Fruit fly (Drosophila melanogaster) whole organism, pupa: ENCODE measurements around the gene CG14017.

Experiments used
- CG10348 ChIP-seq: fragments of 200-800 bp; sonication (Bioruptor generic); IDR thresholded peaks from 2 replicates; pipeline ENCODE4 v1.3.6; 2022; ENCODE audit warnings: missing biosample characterization, missing genetic modification characterization
- CG12605 ChIP-seq: fragments of 200-800 bp; sonication (Bioruptor generic); IDR thresholded peaks from 2 replicates; pipeline ENCODE4 v1.3.6; 2022; ENCODE audit warnings: missing biosample characterization, missing genetic modification characterization
- CG13204 ChIP-seq: fragments of 200-800 bp; sonication (Bioruptor generic); optimal IDR thresholded peaks from 2 replicates; lab custom pipeline; 2018; ENCODE audit warnings: missing biosample characterization, mild to moderate bottlenecking, missing genetic modification characterization, moderate library complexity
- CG14655 ChIP-seq: fragments of 200-800 bp; sonication (Bioruptor generic); optimal IDR thresholded peaks from 3 replicates; lab custom pipeline; 2017; ENCODE audit warnings: mild to moderate bottlenecking, missing biosample characterization, missing genetic modification reagents, missing genetic modification characterization
- CG15710 ChIP-seq: fragments of 200-800 bp; sonication (Bioruptor generic); optimal IDR thresholded peaks from 2 replicates; lab custom pipeline; 2018; ENCODE audit warnings: missing biosample characterization, mild to moderate bottlenecking, missing genetic modification characterization, moderate library complexity
- CG17806 ChIP-seq: fragments of 200-800 bp; sonication (Bioruptor generic); optimal IDR thresholded peaks from 2 replicates; lab custom pipeline; 2018; ENCODE audit warnings: missing biosample characterization, mild to moderate bottlenecking, missing genetic modification characterization, moderate library complexity
- CG32121 ChIP-seq: fragments of 200-800 bp; sonication (Bioruptor generic); IDR thresholded peaks from 2 replicates; pipeline ENCODE4 v1.3.6; 2022; ENCODE audit warnings: missing biosample characterization, missing genetic modification characterization
- CG34367 ChIP-seq: fragments of 200-800 bp; sonication (Bioruptor generic); optimal IDR thresholded peaks from 2 replicates; lab custom pipeline; 2018; ENCODE audit warnings: missing biosample characterization, mild to moderate bottlenecking, missing genetic modification characterization
- CG4496 ChIP-seq: fragments of 200-800 bp; sonication (Bioruptor generic); IDR thresholded peaks from 3 replicates; pipeline ENCODE4 v1.3.6; 2022; ENCODE audit warnings: missing biosample characterization, missing genetic modification characterization
- CG8159 ChIP-seq: fragments of 200-800 bp; sonication (Bioruptor generic); optimal IDR thresholded peaks from 3 replicates; lab custom pipeline; 2018; ENCODE audit warnings: missing biosample characterization, mild to moderate bottlenecking, missing genetic modification characterization, moderate library complexity
- CG8301 ChIP-seq: fragments of 200-800 bp; sonication (Bioruptor generic); optimal IDR thresholded peaks from 2 replicates; lab custom pipeline; 2018; ENCODE audit warnings: missing biosample characterization, mild to moderate bottlenecking, missing genetic modification characterization
- CG9948 ChIP-seq: fragments of 200-800 bp; sonication (Bioruptor generic); optimal IDR thresholded peaks from 2 replicates; lab custom pipeline; 2018; ENCODE audit warnings: missing biosample characterization, mild to moderate bottlenecking, missing genetic modification characterization, moderate library complexity
- D1 ChIP-seq: fragments of 200-800 bp; sonication (Bioruptor generic); optimal IDR thresholded peaks from 2 replicates; lab custom pipeline; 2018; ENCODE audit warnings: missing biosample characterization, mild to moderate bottlenecking, missing genetic modification characterization, moderate library complexity
- EcR ChIP-seq: fragments of 200-800 bp; sonication (Bioruptor generic); optimal IDR thresholded peaks from 3 replicates; lab custom pipeline; 2019; ENCODE audit warnings: missing biosample characterization, missing genetic modification characterization, mild to moderate bottlenecking, moderate library complexity, missing genetic modification reagents
- Ets98B ChIP-seq: fragments of 200-800 bp; sonication (Bioruptor generic); IDR thresholded peaks from 2 replicates; pipeline ENCODE4 v1.3.6; 2022; ENCODE audit warnings: missing biosample characterization, missing genetic modification characterization
- Pif1A ChIP-seq: fragments of 200-800 bp; sonication (Bioruptor generic); optimal IDR thresholded peaks from 3 replicates; lab custom pipeline; 2016; ENCODE audit warnings: missing biosample characterization, missing genetic modification characterization
- Pif1B ChIP-seq: fragments of 200-800 bp; sonication (Bioruptor generic); optimal IDR thresholded peaks from 3 replicates; lab custom pipeline; 2016; ENCODE audit warnings: missing biosample characterization, missing genetic modification characterization
- Snoo ChIP-seq: fragments of 200-800 bp; sonication (Bioruptor generic); optimal IDR thresholded peaks from 3 replicates; lab custom pipeline; 2017; ENCODE audit warnings: missing biosample characterization, mild to moderate bottlenecking, missing genetic modification characterization, inconsistent platforms
- fd96Ca ChIP-seq: fragments of 200-800 bp; sonication (Bioruptor generic); IDR thresholded peaks from 3 replicates; pipeline ENCODE4 v1.3.6; 2022; ENCODE audit warnings: missing biosample characterization, missing genetic modification characterization
- gl ChIP-seq: fragments of 200-800 bp; sonication (Bioruptor generic); optimal IDR thresholded peaks from 2 replicates; lab custom pipeline; 2018; ENCODE audit warnings: missing biosample characterization, mild to moderate bottlenecking, missing genetic modification characterization
- rn ChIP-seq: fragments of 200-800 bp; sonication (Bioruptor generic); IDR thresholded peaks from 2 replicates; pipeline ENCODE4 v1.3.6; 2022; ENCODE audit warnings: missing biosample characterization, missing genetic modification characterization

Gene CG14017

DNA sequence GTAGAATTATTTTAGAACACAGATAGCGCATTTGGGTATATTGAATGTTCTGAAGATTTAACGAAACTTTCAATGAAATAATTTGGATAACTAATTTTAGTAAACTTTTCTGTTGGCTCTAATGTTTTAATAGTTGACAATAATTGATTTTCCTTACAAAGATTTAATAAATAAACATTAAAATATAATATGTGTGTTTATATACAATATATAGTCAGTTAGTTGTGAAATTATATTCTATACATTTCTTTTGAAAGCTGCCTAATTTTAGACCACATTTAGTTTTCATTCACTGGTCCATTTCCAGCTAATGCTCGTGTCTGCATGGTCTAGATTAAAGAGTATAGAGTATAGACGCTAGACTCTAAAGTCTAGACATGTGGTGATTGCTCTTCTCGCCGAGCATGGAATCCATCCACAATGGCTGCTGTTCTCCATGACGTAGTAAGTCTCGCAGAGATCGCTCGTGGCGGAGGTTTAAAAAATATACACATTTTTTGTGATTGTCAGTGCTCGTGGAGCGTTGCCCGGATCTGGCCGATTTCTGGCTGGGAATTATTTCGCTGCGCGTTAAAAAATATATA is 5.2 kb downstream of the CG14017 start, which contains the start of gene GluRIIB:
Gene GluRIIB, plus strand, starts transcription at position 534 of the 584 bp plus-strand sequence.
- TF ChIP-seq CG32121 (no peak), CG14655 (peak; percentile 20)

DNA sequence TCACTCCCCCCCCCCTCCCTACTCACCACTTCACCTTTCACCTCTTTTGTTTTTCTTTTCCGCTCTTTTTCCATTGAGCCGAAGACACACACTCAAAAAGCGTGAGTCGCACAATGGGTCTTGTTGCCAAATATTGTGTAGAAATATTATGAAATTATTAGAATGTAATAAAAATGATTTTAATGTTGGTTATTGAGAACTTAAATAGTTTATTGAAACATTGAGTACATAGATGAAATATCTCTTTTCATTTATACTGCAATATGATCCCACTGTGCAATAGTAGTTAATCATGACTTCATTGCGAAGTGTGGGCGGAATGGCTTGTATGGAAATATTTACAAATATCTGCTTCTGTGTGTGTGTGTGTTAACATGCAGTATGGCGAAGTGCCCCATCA is 13.4 kb downstream of the CG14017 start:
- TF ChIP-seq CG14655: peak; percentile 63
- TF ChIP-seq CG10348: no peak
- TF ChIP-seq CG4496 (GFP tag; lab: Robert Waterston, UW): peak; percentile 89
- TF ChIP-seq fd96Ca (GFP tag; lab: Robert Waterston, UW): peak; percentile 44; the same call in 1 of the 3 replicates
- TF ChIP-seq Pif1A (GFP tag; lab: Kevin White, UChicago): peak; percentile 20
- TF ChIP-seq CG34367 (tag; lab: Kevin White, UChicago): peak; percentile 30
- no peak for TF ChIP-seq EcR (GFP tag; lab: Kevin White, UChicago)
- peak; percentile 60 for TF ChIP-seq CG17806
- peak; percentile 57 for TF ChIP-seq CG9948 (tag; lab: Kevin White, UChicago)
- TF ChIP-seq Pif1B: peak; percentile 0
- peak; percentile 40; the same call in 1 of the 2 replicates for TF ChIP-seq rn (GFP tag; lab: Robert Waterston, UW)
- TF ChIP-seq CG13204: no peak
- TF ChIP-seq CG8159 (tag; lab: Kevin White, UChicago): peak; percentile 71
- TF ChIP-seq CG32121: peak; percentile 72; the same call in 1 of the 2 replicates
- TF ChIP-seq D1 (tag; lab: Kevin White, UChicago): no peak
- peak; percentile 84 for TF ChIP-seq Ets98B (GFP tag; lab: Robert Waterston, UW)
- no peak for TF ChIP-seq Snoo (tag; lab: Kevin White, UChicago)
- peak; percentile 81 for TF ChIP-seq CG12605
- TF ChIP-seq CG8301 (tag; lab: Kevin White, UChicago): peak; percentile 63
- TF ChIP-seq gl (tag; lab: Kevin White, UChicago): no peak
- peak; percentile 64 for TF ChIP-seq CG15710 (tag; lab: Kevin White, UChicago)

DNA sequence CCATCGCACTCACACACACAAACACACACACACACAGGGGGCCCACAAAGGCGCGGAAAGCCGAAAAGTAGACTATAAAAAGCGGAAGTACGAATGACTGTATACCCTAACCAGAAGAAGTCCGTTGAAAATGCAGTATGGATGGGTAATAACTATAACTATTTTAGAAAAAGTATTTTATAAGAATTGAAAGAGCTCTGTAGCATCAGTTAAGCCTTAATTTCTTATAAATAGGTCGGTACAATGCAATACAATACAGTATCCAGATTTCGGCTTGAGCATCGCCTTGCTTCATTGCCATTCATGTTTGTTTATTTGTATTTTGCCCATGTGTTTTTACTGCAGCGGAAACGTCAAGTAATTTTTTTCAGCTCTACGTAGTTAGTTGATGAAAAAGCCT is 15.8 kb downstream of the CG14017 start:
- TF ChIP-seq D1 (tag; lab: Kevin White, UChicago) (no peak), fd96Ca (GFP tag; lab: Robert Waterston, UW) (peak; percentile 49; the same call in 2 of the 3 replicates), Pif1A (GFP tag; lab: Kevin White, UChicago) (peak; percentile 30), Snoo (tag; lab: Kevin White, UChicago) (no peak), CG34367 (tag; lab: Kevin White, UChicago) (no peak), Ets98B (GFP tag; lab: Robert Waterston, UW) (peak; percentile 43; the same call in 1 of the 2 replicates), CG14655 (peak; percentile 48), EcR (GFP tag; lab: Kevin White, UChicago) (no peak), CG8159 (tag; lab: Kevin White, UChicago) (peak; percentile 62), Pif1B (peak; percentile 26), CG15710 (tag; lab: Kevin White, UChicago) (peak; percentile 57)

DNA sequence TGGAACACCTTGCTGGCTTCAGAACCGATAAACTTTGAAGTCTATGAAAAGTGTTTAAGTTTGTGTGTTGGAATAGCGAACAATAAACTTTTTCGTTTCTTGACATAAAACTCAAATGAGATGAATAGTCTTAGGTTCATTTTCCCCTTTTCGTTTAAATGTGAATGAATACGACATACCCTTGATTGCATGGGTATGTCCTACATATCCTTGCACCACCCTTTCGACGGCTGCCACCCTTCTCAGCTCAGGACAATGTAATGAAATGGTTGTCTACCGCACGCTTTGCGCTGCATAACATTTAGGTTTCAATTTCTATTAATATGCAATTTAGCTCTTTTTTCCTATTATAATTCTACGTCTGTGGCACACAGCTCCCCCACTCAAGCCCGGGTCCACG is 27.3 kb downstream of the CG14017 start, which contains the start of gene CG14011:
Gene CG14011, minus strand, starts transcription at position 101 of the 400 bp plus-strand sequence.
- no peak for TF ChIP-seq Snoo (tag; lab: Kevin White, UChicago)
- no peak for TF ChIP-seq gl (tag; lab: Kevin White, UChicago)
- TF ChIP-seq CG10348: no peak
- TF ChIP-seq CG34367 (tag; lab: Kevin White, UChicago): no peak
- no peak for TF ChIP-seq CG8159 (tag; lab: Kevin White, UChicago)
- no peak for TF ChIP-seq CG17806
- no peak for TF ChIP-seq CG14655
- no peak for TF ChIP-seq CG13204
- no peak for TF ChIP-seq CG8301 (tag; lab: Kevin White, UChicago)
- TF ChIP-seq CG9948 (tag; lab: Kevin White, UChicago): no peak
- no peak for TF ChIP-seq Pif1B
- no peak for TF ChIP-seq rn (GFP tag; lab: Robert Waterston, UW)
- no peak for TF ChIP-seq EcR (GFP tag; lab: Kevin White, UChicago)
- TF ChIP-seq CG15710 (tag; lab: Kevin White, UChicago): no peak

DNA sequence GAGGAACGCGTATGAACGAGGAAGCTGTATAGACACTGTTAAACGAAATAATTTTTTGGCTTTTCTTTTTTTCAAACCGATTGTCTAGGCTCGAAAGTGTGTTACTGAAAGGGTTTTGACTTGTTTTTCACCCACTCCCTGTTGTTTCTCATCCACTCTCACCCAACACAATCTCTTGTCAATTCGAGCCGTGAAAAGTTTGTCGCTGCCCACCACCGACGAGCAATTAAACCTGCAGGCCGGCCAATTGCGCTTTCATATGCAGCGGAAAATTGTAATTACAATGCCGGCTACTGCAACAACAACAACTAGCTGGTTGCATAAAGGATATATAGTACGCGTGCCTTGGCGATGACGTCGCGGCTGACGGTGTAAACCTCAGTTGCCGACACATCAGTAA is 34.6 kb downstream of the CG14017 start, which contains the start of gene CG7251:
Gene CG7251, minus strand, starts transcription at position 101 of the 400 bp plus-strand sequence.
- TF ChIP-seq Ets98B (GFP tag; lab: Robert Waterston, UW) (no peak), CG13204 (no peak)

DNA sequence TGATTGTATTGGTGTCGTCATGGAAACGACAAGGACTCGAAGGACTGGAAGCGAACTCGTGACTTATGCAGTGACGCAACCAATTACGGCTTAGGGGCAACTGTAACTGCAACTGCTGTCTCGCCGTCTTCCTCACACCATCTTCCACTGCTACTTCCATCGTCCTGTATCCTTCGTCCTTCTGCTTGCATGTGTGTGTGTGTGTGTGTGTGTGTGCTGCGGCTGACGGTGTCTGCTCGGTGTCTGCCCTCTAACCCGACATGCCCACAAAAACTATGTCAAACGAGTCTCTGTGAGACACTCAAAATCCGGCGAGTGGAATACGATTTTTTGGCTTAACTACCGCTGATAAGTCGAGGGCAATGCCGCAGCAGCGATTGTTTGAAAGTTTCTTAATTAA is 40.1 kb downstream of the CG14017 start:
- TF ChIP-seq fd96Ca (GFP tag; lab: Robert Waterston, UW) (no peak), CG9948 (tag; lab: Kevin White, UChicago) (no peak), EcR (GFP tag; lab: Kevin White, UChicago) (no peak), CG8159 (tag; lab: Kevin White, UChicago) (no peak), CG32121 (no peak), CG14655 (no peak), CG8301 (tag; lab: Kevin White, UChicago) (no peak), CG34367 (tag; lab: Kevin White, UChicago) (no peak), CG15710 (tag; lab: Kevin White, UChicago) (no peak), Snoo (tag; lab: Kevin White, UChicago) (no peak), CG10348 (no peak), rn (GFP tag; lab: Robert Waterston, UW) (no peak), CG12605 (no peak), Pif1A (GFP tag; lab: Kevin White, UChicago) (no peak), D1 (tag; lab: Kevin White, UChicago) (no peak), gl (tag; lab: Kevin White, UChicago) (no peak), Ets98B (GFP tag; lab: Robert Waterston, UW) (no peak)
